Worm (Caenorhabditis elegans) whole organism, mixed stage, embryonic: ENCODE data around the gene pfn-2.

ENCODE experiments used
- M03D4.4 ChIP-seq: sonication (generic microtip); optimal IDR thresholded peaks from 2 replicates; lab custom pipeline; 2017; ENCODE audit warnings: mild to moderate bottlenecking, missing genetic modification characterization, missing compliant biosample characterization
- bed-3 ChIP-seq: fragments of 200-800 bp; sonication (Bioruptor generic); optimal IDR thresholded peaks from 3 replicates; lab custom pipeline; 2018; ENCODE audit warnings: mild to moderate bottlenecking, missing genetic modification characterization, moderate library complexity, missing compliant biosample characterization
- blmp-1 ChIP-seq: fragments of 150-350 bp; optimal IDR thresholded peaks from 2 replicates; lab custom pipeline; 2014; ENCODE audit warnings: missing biosample characterization, missing genetic modification characterization
- ceh-39 ChIP-seq: fragments of 150-350 bp; optimal IDR thresholded peaks from 2 replicates; lab custom pipeline; 2014; ENCODE audit warnings: missing biosample characterization, missing genetic modification characterization
- ceh-43 ChIP-seq: fragments of 200-800 bp; sonication (Bioruptor generic); optimal IDR thresholded peaks from 2 replicates; lab custom pipeline; 2018; ENCODE audit warnings: mild to moderate bottlenecking, missing genetic modification characterization, moderate library complexity, missing compliant biosample characterization
- ces-1 ChIP-seq: fragments of 150-350 bp; optimal IDR thresholded peaks from 2 replicates; lab custom pipeline; 2014; ENCODE audit warnings: missing biosample characterization, missing genetic modification reagents, missing genetic modification characterization
- cnd-1 ChIP-seq: fragments of 200-800 bp; sonication (Bioruptor generic); optimal IDR thresholded peaks from 2 replicates; lab custom pipeline; 2018; ENCODE audit warnings: mild to moderate bottlenecking, missing genetic modification characterization, missing compliant biosample characterization
- drap-1 ChIP-seq: fragments of 200-800 bp; sonication (Bioruptor generic); optimal IDR thresholded peaks from 3 replicates; lab custom pipeline; 2018; ENCODE audit warnings: mild to moderate bottlenecking, missing genetic modification characterization, missing compliant biosample characterization
- elt-3 ChIP-seq: fragments of 150-350 bp; optimal IDR thresholded peaks from 2 replicates; lab custom pipeline; 2014; ENCODE audit warnings: missing biosample characterization, missing genetic modification characterization
- ham-2 ChIP-seq: fragments of 200-800 bp; sonication (Bioruptor generic); optimal IDR thresholded peaks from 2 replicates; lab custom pipeline; 2018; ENCODE audit warnings: mild to moderate bottlenecking, missing genetic modification characterization, missing compliant biosample characterization
- hlh-1 ChIP-seq: fragments of 150-350 bp; optimal IDR thresholded peaks from 2 replicates; lab custom pipeline; 2014; ENCODE audit warnings: missing biosample characterization, missing genetic modification reagents, missing genetic modification characterization
- lin-13 ChIP-seq: fragments of 150-350 bp; optimal IDR thresholded peaks from 2 replicates; lab custom pipeline; 2014; ENCODE audit warnings: missing biosample characterization, missing genetic modification characterization
- lin-32 ChIP-seq: fragments of 200-800 bp; sonication (Bioruptor generic); optimal IDR thresholded peaks from 2 replicates; lab custom pipeline; 2018; ENCODE audit warnings: mild to moderate bottlenecking, missing genetic modification characterization, missing compliant biosample characterization
- lsy-2 ChIP-seq: fragments of 150-350 bp; optimal IDR thresholded peaks from 2 replicates; lab custom pipeline; 2014; ENCODE audit warnings: missing biosample characterization, missing genetic modification characterization
- mab-5 ChIP-seq: fragments of 150-350 bp; optimal IDR thresholded peaks from 2 replicates; lab custom pipeline; 2014; ENCODE audit warnings: missing biosample characterization, missing genetic modification characterization
- mep-1 ChIP-seq: fragments of 150-350 bp; optimal IDR thresholded peaks from 2 replicates; lab custom pipeline; 2017; ENCODE audit warnings: missing biosample characterization, missing genetic modification reagents, missing genetic modification characterization, inconsistent platforms
- mls-2 ChIP-seq: sonication (generic microtip); optimal IDR thresholded peaks from 2 replicates; lab custom pipeline; 2016; ENCODE audit warnings: mild to moderate bottlenecking, missing genetic modification characterization, moderate library complexity, missing compliant biosample characterization
- nhr-12 ChIP-seq: fragments of 150-350 bp; optimal IDR thresholded peaks from 2 replicates; lab custom pipeline; 2014; ENCODE audit warnings: missing biosample characterization, missing genetic modification characterization
- nhr-2 ChIP-seq: fragments of 150-350 bp; optimal IDR thresholded peaks from 2 replicates; lab custom pipeline; 2014; ENCODE audit warnings: missing biosample characterization, missing genetic modification characterization
- nhr-237 ChIP-seq: fragments of 150-350 bp; optimal IDR thresholded peaks from 2 replicates; lab custom pipeline; 2014; ENCODE audit warnings: missing biosample characterization, missing genetic modification characterization
- nhr-28 ChIP-seq: fragments of 150-350 bp; optimal IDR thresholded peaks from 2 replicates; lab custom pipeline; 2014; ENCODE audit warnings: missing biosample characterization, missing genetic modification characterization
- nhr-76 ChIP-seq: sonication (generic microtip); optimal IDR thresholded peaks from 2 replicates; lab custom pipeline; 2017; ENCODE audit warnings: missing biosample characterization, missing genetic modification characterization
- pha-4 ChIP-seq: fragments of 150-350 bp; optimal IDR thresholded peaks from 2 replicates; lab custom pipeline; 2018; ENCODE audit warnings: missing biosample characterization, missing genetic modification reagents, missing genetic modification characterization
- sem-2 ChIP-seq: fragments of 200-800 bp; sonication (Bioruptor generic); optimal IDR thresholded peaks from 2 replicates; lab custom pipeline; 2018; ENCODE audit warnings: mild to moderate bottlenecking, missing genetic modification characterization, missing compliant biosample characterization
- sptf-1 ChIP-seq: sonication (generic microtip); optimal IDR thresholded peaks from 2 replicates; lab custom pipeline; 2017; ENCODE audit warnings: mild to moderate bottlenecking, missing genetic modification characterization, moderate library complexity, missing compliant biosample characterization
- unc-120 ChIP-seq: sonication (generic microtip); optimal IDR thresholded peaks from 2 replicates; lab custom pipeline; 2017; ENCODE audit warnings: missing genetic modification characterization, missing compliant biosample characterization; ENCODE audit not compliant: poor library complexity, severe bottlenecking
- unc-39 ChIP-seq: fragments of 150-350 bp; optimal IDR thresholded peaks from 2 replicates; lab custom pipeline; 2014; ENCODE audit warnings: missing biosample characterization, missing genetic modification characterization
- ztf-11 ChIP-seq: fragments of 150-350 bp; optimal IDR thresholded peaks from 2 replicates; lab custom pipeline; 2014; ENCODE audit warnings: missing biosample characterization, missing genetic modification characterization

The pfn-2 gene

DNA sequence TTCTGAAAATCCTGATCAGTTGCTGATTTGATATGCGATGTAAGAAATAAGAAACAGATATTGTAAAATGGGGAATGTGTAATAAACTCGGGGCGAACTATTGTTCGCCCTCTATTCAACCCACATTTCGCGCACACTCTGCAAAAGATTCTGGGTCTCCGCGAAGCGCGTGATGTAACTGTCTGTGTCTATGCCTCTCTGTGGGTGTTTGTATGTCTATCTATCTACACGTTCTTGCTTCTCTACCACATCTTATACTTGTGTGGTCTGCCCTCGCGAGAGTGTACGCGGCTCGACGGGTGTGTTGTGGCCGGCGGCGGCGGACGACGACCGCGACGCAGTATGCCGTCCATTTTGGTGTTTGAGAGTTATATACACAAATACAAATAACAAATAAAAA, 17.4 kb downstream of the pfn-2 start (continued):
- TF ChIP-seq lin-32 (no peak), nhr-2 (tag; lab: Kevin White, UChicago) (no peak)
- TF ChIP-seq, all 35 proteins: peak for 14

DNA sequence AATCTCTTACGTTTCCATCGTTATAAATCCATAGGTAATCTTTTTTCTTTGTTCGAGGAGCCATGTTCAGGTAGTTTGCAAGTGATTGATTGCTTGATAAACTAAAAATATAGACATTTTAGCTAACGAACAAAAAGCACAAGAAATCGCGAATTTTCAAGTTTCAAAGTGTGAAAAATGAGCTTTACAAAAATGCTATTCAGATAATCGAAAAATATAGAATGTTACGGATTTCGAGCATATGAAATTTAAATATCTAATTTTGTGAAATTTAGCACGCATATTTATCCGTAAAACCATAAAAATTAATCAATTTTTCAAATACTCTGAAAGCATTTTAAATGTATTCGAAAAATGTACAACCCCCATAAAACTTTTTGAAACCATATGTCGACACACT, 18.5 kb downstream of the pfn-2 start, which contains the start of gene C26B9.6:
Gene C26B9.6, minus strand, starts transcription at position 101 of the 400 bp plus-strand sequence.
- TF ChIP-seq pha-4 (tag; lab: Kevin White, UChicago), result no peak
- TF ChIP-seq lin-32, result no peak
- TF ChIP-seq bed-3 (GFP tag; lab: Kevin White, UChicago), result no peak
- no peak for TF ChIP-seq hlh-1 (tag; lab: Kevin White, UChicago)
- TF ChIP-seq lsy-2 (tag; lab: Kevin White, UChicago), result no peak
- no peak for TF ChIP-seq mls-2 (tag; lab: Kevin White, UChicago)
- TF ChIP-seq ceh-43 (GFP tag; lab: Kevin White, UChicago), result no peak
- TF ChIP-seq drap-1, result no peak
- TF ChIP-seq elt-3 (tag; lab: Kevin White, UChicago), result no peak
- TF ChIP-seq blmp-1 (tag; lab: Kevin White, UChicago), result no peak
- no peak for TF ChIP-seq M03D4.4 (tag; lab: Kevin White, UChicago)
- TF ChIP-seq nhr-28 (tag; lab: Kevin White, UChicago), result no peak
- no peak for TF ChIP-seq mep-1 (tag; lab: Kevin White, UChicago)
- TF ChIP-seq nhr-2 (tag; lab: Kevin White, UChicago), result no peak
- TF ChIP-seq unc-39 (tag; lab: Kevin White, UChicago), result no peak

DNA sequence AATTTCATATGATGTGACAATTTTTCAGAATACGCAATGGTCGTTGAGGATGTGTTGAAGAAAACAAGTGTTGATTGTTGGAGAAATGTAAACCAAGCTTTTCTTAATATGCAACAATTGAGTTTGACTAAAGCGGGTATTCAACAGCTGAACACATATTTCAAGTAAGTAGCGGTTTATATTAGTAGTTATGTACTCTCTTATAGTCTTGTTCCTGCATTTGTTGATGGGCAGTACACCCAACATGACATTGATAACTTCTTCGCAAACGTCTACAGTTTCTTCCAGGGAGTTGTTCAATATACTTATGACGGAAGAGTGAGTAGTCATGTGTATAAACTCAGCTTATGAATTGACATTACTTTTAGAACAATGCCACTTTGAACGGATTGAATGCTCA, 23.1 kb downstream of the pfn-2 start:
- TF ChIP-seq drap-1, result no peak

DNA sequence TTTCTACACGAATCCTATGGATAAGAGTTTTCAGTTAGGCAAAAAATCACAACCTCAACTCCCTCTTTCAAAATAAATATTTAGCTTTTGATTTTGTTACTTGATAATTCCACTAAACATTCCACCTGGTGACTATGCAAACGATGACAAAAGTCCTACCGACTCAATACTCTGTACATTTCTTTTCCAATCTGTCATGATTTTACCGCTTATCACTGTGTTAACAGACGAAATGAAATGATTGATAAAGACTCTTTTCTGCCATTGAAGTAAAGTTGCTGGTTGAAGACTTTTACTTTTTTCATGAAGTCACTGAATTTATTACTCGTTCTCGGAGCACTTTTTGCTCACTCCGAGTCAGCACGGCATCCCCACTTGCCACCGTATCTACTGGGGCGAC, 24.6 kb downstream of the pfn-2 start, which contains the start of gene C26B9.5:
Gene C26B9.5, plus strand, starts transcription at position 244 of the 400 bp plus-strand sequence.
- TF ChIP-seq nhr-28 (tag; lab: Kevin White, UChicago), result no peak
- TF ChIP-seq bed-3 (GFP tag; lab: Kevin White, UChicago), result no peak
- TF ChIP-seq sem-2 (GFP tag; lab: Kevin White, UChicago), result no peak
- no peak for TF ChIP-seq nhr-2 (tag; lab: Kevin White, UChicago)
- TF ChIP-seq nhr-76, result no peak
- no peak for TF ChIP-seq unc-120
- no peak for TF ChIP-seq nhr-12 (tag; lab: Kevin White, UChicago)
- TF ChIP-seq lin-13 (tag; lab: Kevin White, UChicago), result no peak
- no peak for TF ChIP-seq blmp-1 (tag; lab: Kevin White, UChicago)
- TF ChIP-seq ztf-11 (tag; lab: Kevin White, UChicago), result no peak
- no peak for TF ChIP-seq unc-39 (tag; lab: Kevin White, UChicago)
- TF ChIP-seq ceh-43 (GFP tag; lab: Kevin White, UChicago), result no peak
- no peak for TF ChIP-seq ham-2 (GFP tag; lab: Kevin White, UChicago)
- no peak for TF ChIP-seq sptf-1
- no peak for TF ChIP-seq elt-3 (tag; lab: Kevin White, UChicago)
- TF ChIP-seq lin-32, result no peak
- TF ChIP-seq ceh-39 (tag; lab: Kevin White, UChicago), result no peak
- no peak for TF ChIP-seq cnd-1 (tag; lab: Kevin White, UChicago)
- TF ChIP-seq, all 35 proteins: peak for 0

DNA sequence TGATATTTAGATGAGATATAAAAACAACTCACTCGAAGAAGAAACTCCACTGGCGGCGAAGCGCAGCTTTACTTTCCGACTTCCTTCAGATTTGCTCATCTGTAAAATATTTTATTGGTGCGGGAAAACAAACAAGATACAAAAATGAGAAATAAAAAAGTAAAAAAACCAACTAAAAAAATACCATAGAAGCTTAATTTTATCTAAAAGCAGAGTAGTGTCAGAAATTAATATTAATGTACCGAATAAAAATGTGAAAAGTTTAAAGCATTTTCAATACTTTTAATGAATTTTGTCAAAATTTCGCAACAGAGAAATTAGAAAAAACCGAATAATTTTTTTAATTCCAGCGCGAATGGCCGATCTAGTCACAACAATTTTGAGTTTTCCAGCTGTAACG, 30.6 kb downstream of the pfn-2 start, which contains the start of gene sto-2:
Gene sto-2, minus strand, starts transcription at position 101 of the 400 bp plus-strand sequence.
- TF ChIP-seq pha-4 (tag; lab: Kevin White, UChicago), result no peak
- TF ChIP-seq mab-5 (tag; lab: Kevin White, UChicago), result no peak
- TF ChIP-seq nhr-2 (tag; lab: Kevin White, UChicago), result no peak
- no peak for TF ChIP-seq elt-3 (tag; lab: Kevin White, UChicago)
- no peak for TF ChIP-seq sptf-1
- no peak for TF ChIP-seq nhr-237 (tag; lab: Kevin White, UChicago)
- no peak for TF ChIP-seq nhr-28 (tag; lab: Kevin White, UChicago)
- no peak for TF ChIP-seq lin-32
- no peak for TF ChIP-seq hlh-1 (tag; lab: Kevin White, UChicago)
- no peak for TF ChIP-seq M03D4.4 (tag; lab: Kevin White, UChicago)
- TF ChIP-seq nhr-76, result no peak
- TF ChIP-seq ces-1 (GFP tag; lab: Kevin White, UChicago), result no peak

DNA sequence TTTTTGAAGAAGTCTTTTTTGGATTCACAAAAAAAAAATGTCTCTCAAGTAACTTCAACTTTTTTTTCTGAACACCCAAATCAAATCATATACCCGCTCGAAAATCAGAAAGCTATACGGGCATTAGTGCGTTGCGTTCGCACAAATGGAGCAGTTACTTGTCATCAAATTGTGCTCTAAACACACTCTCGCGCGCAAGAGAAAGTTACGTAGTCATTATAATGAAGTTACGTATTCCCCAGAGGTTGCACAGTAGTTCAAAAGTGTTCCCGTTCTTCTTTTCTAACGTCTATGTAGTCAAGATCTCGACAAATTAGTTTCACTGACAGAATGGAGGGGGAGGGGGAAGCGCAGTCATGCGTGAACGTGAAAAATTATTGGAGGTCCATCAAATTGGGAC, 32.3 kb downstream of the pfn-2 start:
- TF ChIP-seq ces-1 (GFP tag; lab: Kevin White, UChicago) (peak; percentile 82), lin-13 (tag; lab: Kevin White, UChicago) (no peak)
